Worm (Caenorhabditis elegans) whole organism, L1 larva: ENCODE results near the gene exos-2.
A peak's percentile ranks its signal among the peaks of the same experiment; 100 is the strongest.

Experiments
- C16A3.4 ChIP-seq: fragments of 150-350 bp; optimal IDR thresholded peaks from 2 replicates; lab custom pipeline; 2014; ENCODE audit warnings: missing biosample characterization, missing genetic modification characterization
- aha-1 ChIP-seq: fragments of 150-350 bp; optimal IDR thresholded peaks from 2 replicates; lab custom pipeline; 2014; ENCODE audit warnings: missing biosample characterization, missing genetic modification characterization
- alr-1 ChIP-seq: fragments of 200-800 bp; sonication (Bioruptor generic); optimal IDR thresholded peaks from 2 replicates; lab custom pipeline; 2018; ENCODE audit warnings: borderline replicate concordance, mild to moderate bottlenecking, missing genetic modification characterization, missing compliant biosample characterization
- aly-2 ChIP-seq: fragments of 150-350 bp; optimal IDR thresholded peaks from 2 replicates; lab custom pipeline; 2014; ENCODE audit warnings: missing biosample characterization, missing genetic modification characterization
- blmp-1 ChIP-seq: fragments of 150-350 bp; optimal IDR thresholded peaks from 2 replicates; lab custom pipeline; 2014; ENCODE audit warnings: missing biosample characterization, missing genetic modification characterization
- ceh-63 ChIP-seq: fragments of 200-800 bp; sonication (Bioruptor generic); optimal IDR thresholded peaks from 2 replicates; lab custom pipeline; 2018; ENCODE audit warnings: mild to moderate bottlenecking, missing genetic modification characterization, missing compliant biosample characterization
- ceh-8 ChIP-seq: fragments of 200-800 bp; sonication (Bioruptor generic); optimal IDR thresholded peaks from 2 replicates; lab custom pipeline; 2018; ENCODE audit warnings: mild to moderate bottlenecking, missing genetic modification characterization, moderate library complexity, missing compliant biosample characterization
- ceh-88 ChIP-seq: fragments of 200-800 bp; sonication (Bioruptor generic); IDR thresholded peaks from 2 replicates; pipeline ENCODE4 v1.3.6; 2022; ENCODE audit warnings: missing genetic modification characterization, missing compliant biosample characterization
- dpl-1 ChIP-seq, 3 experiments: fragments of 150-350 bp in 2 of 3; sonication (generic microtip) in 1 of 3; optimal IDR thresholded peaks; 2 replicates each; lab custom pipeline; 2014 to 2017; ENCODE audit warnings: missing biosample characterization in 3 of 3, missing genetic modification characterization in 3 of 3, missing genetic modification reagents in 3 of 3
- dsc-1 ChIP-seq: sonication (generic microtip); optimal IDR thresholded peaks from 2 replicates; lab custom pipeline; 2016; ENCODE audit warnings: mild to moderate bottlenecking, missing genetic modification characterization, missing compliant biosample characterization
- efl-1 ChIP-seq, 4 experiments: fragments of 150-350 bp; optimal IDR thresholded peaks in 3 of 4; peaks in 1 of 4; 1 replicate in 1 of 4; 2 replicates in 3 of 4; lab custom pipeline; 2014; ENCODE audit warnings: missing biosample characterization in 2 of 4, missing genetic modification characterization in 2 of 4, missing genetic modification reagents in 2 of 4
- efl-3 ChIP-seq: fragments of 200-800 bp; sonication (Bioruptor generic); optimal IDR thresholded peaks from 2 replicates; lab custom pipeline; 2018; ENCODE audit warnings: mild to moderate bottlenecking, missing genetic modification characterization, missing compliant biosample characterization
- elt-3 ChIP-seq, 6 experiments: fragments of 150-350 bp in 1 of 6; sonication (generic microtip); optimal IDR thresholded peaks; 2 replicates each; lab custom pipeline; 2017 to 2018; ENCODE audit warnings: missing biosample characterization in 6 of 6, missing genetic modification characterization in 6 of 6, inconsistent platforms in 1 of 6
- fkh-10 ChIP-seq: sonication (generic microtip); optimal IDR thresholded peaks from 2 replicates; lab custom pipeline; 2017; ENCODE audit warnings: missing biosample characterization, missing genetic modification reagents, missing genetic modification characterization
- fkh-4 ChIP-seq: sonication (generic microtip); optimal IDR thresholded peaks from 2 replicates; lab custom pipeline; 2016; ENCODE audit warnings: missing compliant biosample characterization, missing genetic modification characterization, borderline replicate concordance
- fkh-8 ChIP-seq: sonication (generic microtip); optimal IDR thresholded peaks from 2 replicates; lab custom pipeline; 2016; ENCODE audit warnings: mild to moderate bottlenecking, missing genetic modification characterization, missing compliant biosample characterization
- grh-1 ChIP-seq: fragments of 200-800 bp; sonication (Bioruptor generic); IDR thresholded peaks from 2 replicates; pipeline ENCODE4 v1.3.6; 2022; ENCODE audit warnings: missing genetic modification reagents, missing genetic modification characterization, missing compliant biosample characterization
- irx-1 ChIP-seq: sonication (generic microtip); optimal IDR thresholded peaks from 2 replicates; lab custom pipeline; 2016; ENCODE audit warnings: missing genetic modification characterization, missing compliant biosample characterization
- isw-1 ChIP-seq: fragments of 200-800 bp; sonication (Bioruptor generic); IDR thresholded peaks from 2 replicates; pipeline ENCODE4 v1.3.6; 2022; ENCODE audit warnings: missing genetic modification characterization, missing compliant biosample characterization
- lin-13 ChIP-seq: fragments of 150-350 bp; optimal IDR thresholded peaks from 2 replicates; lab custom pipeline; 2014; ENCODE audit warnings: missing biosample characterization, missing genetic modification reagents, missing genetic modification characterization
- lin-14 ChIP-seq: fragments of 200-800 bp; sonication (Bioruptor generic); optimal IDR thresholded peaks from 2 replicates; lab custom pipeline; 2018; ENCODE audit warnings: mild to moderate bottlenecking, missing genetic modification characterization, moderate library complexity, missing compliant biosample characterization
- lin-15B ChIP-seq: fragments of 150-350 bp; sonication (generic microtip); optimal IDR thresholded peaks from 3 replicates; lab custom pipeline; 2014; ENCODE audit warnings: missing biosample characterization, missing genetic modification characterization
- mef-2 ChIP-seq: fragments of 150-350 bp; optimal IDR thresholded peaks from 2 replicates; lab custom pipeline; 2014; ENCODE audit warnings: missing biosample characterization, missing genetic modification characterization
- nhr-12 ChIP-seq: sonication (generic microtip); optimal IDR thresholded peaks from 2 replicates; lab custom pipeline; 2017; ENCODE audit warnings: missing biosample characterization, missing genetic modification characterization
- nhr-19 ChIP-seq: fragments of 200-800 bp; sonication (Bioruptor generic); conservative IDR thresholded peaks from 2 replicates; pipeline ENCODE4 v1.3.6; 2022; ENCODE audit warnings: missing genetic modification characterization, missing compliant biosample characterization
- nhr-20 ChIP-seq: sonication (generic microtip); optimal IDR thresholded peaks from 2 replicates; lab custom pipeline; 2016; ENCODE audit warnings: mild to moderate bottlenecking, missing genetic modification characterization, missing compliant biosample characterization
- nhr-237 ChIP-seq: fragments of 150-350 bp; optimal IDR thresholded peaks from 2 replicates; lab custom pipeline; 2014; ENCODE audit warnings: missing biosample characterization, missing genetic modification characterization
- nhr-47 ChIP-seq: sonication (generic microtip); optimal IDR thresholded peaks from 2 replicates; lab custom pipeline; 2016; ENCODE audit warnings: mild to moderate bottlenecking, missing genetic modification characterization, moderate library complexity, missing compliant biosample characterization
- nhr-76 ChIP-seq: sonication (generic microtip); optimal IDR thresholded peaks from 2 replicates; lab custom pipeline; 2017; ENCODE audit warnings: missing biosample characterization, missing genetic modification characterization
- nhr-77 ChIP-seq: fragments of 150-350 bp; optimal IDR thresholded peaks from 2 replicates; lab custom pipeline; 2014; ENCODE audit warnings: missing biosample characterization, missing genetic modification characterization
- nhr-85 ChIP-seq: sonication (generic microtip); peaks from one replicate; lab custom pipeline; 2016; ENCODE audit warnings: missing genetic modification characterization, inconsistent platforms, missing compliant biosample characterization
- pax-3 ChIP-seq: fragments of 200-800 bp; sonication (Bioruptor generic); optimal IDR thresholded peaks from 2 replicates; lab custom pipeline; 2018; ENCODE audit warnings: mild to moderate bottlenecking, missing genetic modification characterization, moderate library complexity, missing compliant biosample characterization
- pqm-1 ChIP-seq: sonication (generic microtip); optimal IDR thresholded peaks from 3 replicates; lab custom pipeline; 2017; ENCODE audit warnings: missing biosample characterization, missing genetic modification characterization
- skn-1 ChIP-seq: fragments of 150-350 bp; optimal IDR thresholded peaks from 2 replicates; lab custom pipeline; 2014; ENCODE audit warnings: missing biosample characterization, missing genetic modification characterization
- snu-23 ChIP-seq: sonication (generic microtip); optimal IDR thresholded peaks from 2 replicates; lab custom pipeline; 2016; ENCODE audit warnings: missing genetic modification characterization, missing compliant biosample characterization
- sup-37 ChIP-seq: fragments of 200-800 bp; sonication (Bioruptor generic); optimal IDR thresholded peaks from 2 replicates; lab custom pipeline; 2018; ENCODE audit warnings: mild to moderate bottlenecking, missing genetic modification characterization, missing compliant biosample characterization
- tbx-2 ChIP-seq: sonication (generic microtip); optimal IDR thresholded peaks from 2 replicates; lab custom pipeline; 2016; ENCODE audit warnings: missing genetic modification characterization, missing compliant biosample characterization
- unc-30 ChIP-seq: sonication (generic microtip); optimal IDR thresholded peaks from 2 replicates; lab custom pipeline; 2017; ENCODE audit warnings: missing biosample characterization, missing genetic modification characterization
- unc-62 ChIP-seq: fragments of 150-350 bp; optimal IDR thresholded peaks from 2 replicates; lab custom pipeline; 2014; ENCODE audit warnings: missing biosample characterization, missing genetic modification reagents, missing genetic modification characterization
- vab-15 ChIP-seq: sonication (generic microtip); optimal IDR thresholded peaks from 2 replicates; lab custom pipeline; 2017; ENCODE audit warnings: missing genotype, mild to moderate bottlenecking, missing genetic modification characterization, missing compliant biosample characterization
- zag-1 ChIP-seq: fragments of 150-350 bp; optimal IDR thresholded peaks from 2 replicates; lab custom pipeline; 2014; ENCODE audit warnings: missing biosample characterization, missing genetic modification characterization
- zip-4 ChIP-seq: fragments of 200-800 bp; sonication (Bioruptor generic); optimal IDR thresholded peaks from 2 replicates; lab custom pipeline; 2018; ENCODE audit warnings: mild to moderate bottlenecking, missing genetic modification characterization, moderate library complexity, missing compliant biosample characterization
- ztf-11 ChIP-seq, 2 experiments: sonication (generic microtip); optimal IDR thresholded peaks; 2 replicates each; lab custom pipeline; 2016 to 2017; ENCODE audit warnings: missing genetic modification characterization in 2 of 2, missing biosample characterization in 1 of 2, missing compliant biosample characterization in 1 of 2
- ztf-4 ChIP-seq: fragments of 150-350 bp; optimal IDR thresholded peaks from 2 replicates; lab custom pipeline; 2014; ENCODE audit warnings: missing biosample characterization, missing genetic modification characterization

Gene exos-2

DNA sequence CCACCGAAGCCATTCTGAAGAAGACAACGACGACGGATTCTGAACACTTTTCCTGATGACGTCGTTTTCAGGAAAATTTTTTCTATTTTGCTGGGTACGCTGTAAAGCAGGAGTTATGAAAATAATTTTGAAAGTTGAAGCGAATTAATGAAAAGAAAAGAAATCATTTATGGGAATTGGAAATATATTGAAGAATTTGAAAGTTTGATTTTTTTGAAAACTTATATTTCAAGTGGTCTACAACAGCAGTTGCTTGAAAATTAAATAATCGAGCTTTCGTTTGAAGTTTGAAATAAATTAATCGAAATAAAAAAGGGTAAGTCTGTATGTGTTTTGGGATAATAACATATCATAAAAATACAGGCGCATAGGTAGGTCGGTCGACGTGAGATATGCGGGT is 31.3 kb upstream of the exos-2 start, which contains the start of gene shl-1:
Gene shl-1 (minus strand): TSS at position 101 of the 400 bp plus-strand sequence.
- TF ChIP-seq C16A3.4 = no peak
- TF ChIP-seq nhr-85 (tag; lab: Kevin White, UChicago) = no peak
- no peak for TF ChIP-seq nhr-77 (tag; lab: Kevin White, UChicago)
- TF ChIP-seq fkh-10 (GFP tag; lab: Kevin White, UChicago) = no peak
- no peak for TF ChIP-seq fkh-8 (tag; lab: Kevin White, UChicago)
- no peak for TF ChIP-seq blmp-1 (tag; lab: Kevin White, UChicago)
- TF ChIP-seq nhr-76 (tag; lab: Kevin White, UChicago) = no peak
- no peak for TF ChIP-seq aly-2 (tag; lab: Kevin White, UChicago)
- no peak for TF ChIP-seq nhr-12 (tag; lab: Kevin White, UChicago)
- no peak for TF ChIP-seq zag-1 (tag; lab: Kevin White, UChicago)

DNA sequence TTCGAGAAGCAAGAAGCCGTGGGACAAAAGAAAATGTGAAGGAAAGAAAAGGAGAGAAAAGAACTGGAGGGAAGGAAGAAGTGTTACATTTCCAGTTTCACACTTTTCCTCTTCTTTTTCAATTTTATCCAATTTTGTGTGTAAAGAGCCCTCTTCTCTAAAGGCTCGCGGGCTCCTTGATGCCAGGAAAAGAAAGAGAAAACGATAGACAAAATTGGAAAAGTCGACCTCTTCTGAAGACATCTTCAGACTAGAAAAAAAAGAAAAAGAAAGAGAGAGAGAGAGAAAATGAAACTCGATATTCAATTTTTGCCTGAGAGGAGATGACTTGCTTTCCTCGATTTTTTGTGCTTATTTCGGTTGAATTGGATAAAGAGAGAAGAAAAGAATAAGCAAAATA is 30.3 kb upstream of the exos-2 start:
- TF ChIP-seq ztf-4 (tag; lab: Kevin White, UChicago) = no peak
- peak; percentile 81 for TF ChIP-seq fkh-10 (GFP tag; lab: Kevin White, UChicago)
- peak; percentile 54 for TF ChIP-seq lin-14 (GFP tag; lab: Kevin White, UChicago)

DNA sequence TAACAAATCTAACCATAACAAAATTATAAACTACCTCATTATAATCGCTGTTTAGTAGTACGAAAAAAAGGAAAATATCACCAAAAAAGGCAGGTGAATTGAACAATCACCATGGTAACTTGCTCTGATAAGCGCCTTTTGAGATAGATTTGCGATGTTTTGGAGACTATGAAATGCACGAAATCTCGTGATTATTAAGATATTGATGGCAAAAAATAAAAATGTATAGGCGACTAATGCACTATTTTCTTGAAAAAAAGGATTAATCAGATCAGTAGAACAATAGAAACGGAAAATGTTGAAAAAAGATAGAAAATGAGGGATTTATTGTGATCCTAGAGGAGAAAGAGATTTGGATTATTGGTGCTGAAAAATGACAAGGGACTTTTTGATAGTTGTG is 26.7 kb upstream of the exos-2 start:
- no peak for TF ChIP-seq fkh-4
- no peak for TF ChIP-seq alr-1 (tag; lab: Kevin White, UChicago)
- no peak for TF ChIP-seq ztf-4 (tag; lab: Kevin White, UChicago)
- no peak for TF ChIP-seq grh-1
- no peak for TF ChIP-seq ceh-8 (GFP tag; lab: Kevin White, UChicago)
- no peak for TF ChIP-seq nhr-20
- TF ChIP-seq isw-1 = no peak
- peak; percentile 47 for TF ChIP-seq pax-3 (tag; lab: Kevin White, UChicago)
- TF ChIP-seq dsc-1 (tag; lab: Kevin White, UChicago) = peak; percentile 80
- peak; percentile 68 for TF ChIP-seq fkh-8 (tag; lab: Kevin White, UChicago)
- TF ChIP-seq nhr-12 (tag; lab: Kevin White, UChicago) = no peak
- TF ChIP-seq lin-13 (GFP tag; lab: Kevin White, UChicago) = no peak
- TF ChIP-seq mef-2 (tag; lab: Kevin White, UChicago) = no peak
- TF ChIP-seq ztf-11 (tag; optimal IDR thresholded peaks at IDR 0.05; lab: Kevin White, UChicago) = no peak
- no peak for TF ChIP-seq fkh-10 (GFP tag; lab: Kevin White, UChicago)
- TF ChIP-seq, all 84 proteins: peak for 3

DNA sequence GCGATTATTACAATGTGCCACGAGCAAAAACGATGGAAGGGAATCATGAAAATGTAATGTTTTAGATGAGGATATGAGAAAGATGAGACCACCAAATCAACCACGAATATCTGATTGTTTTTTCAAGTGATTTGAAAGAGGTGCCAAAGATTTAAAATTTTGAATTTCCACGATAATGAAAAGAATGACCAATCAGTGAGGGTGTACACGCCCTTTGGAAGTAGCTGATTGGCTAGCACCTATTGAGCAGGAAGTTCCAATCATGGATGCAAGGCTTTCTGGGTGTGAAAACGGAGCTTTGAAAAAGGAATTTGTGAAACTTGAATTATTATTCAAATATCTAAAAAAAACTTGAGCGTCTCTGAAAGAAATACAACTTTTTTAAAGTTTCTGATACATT is 23.7 kb upstream of the exos-2 start:
- no peak for TF ChIP-seq lin-15B (tag; lab: Kevin White, UChicago)
- TF ChIP-seq unc-30 (tag; lab: Kevin White, UChicago) = no peak
- TF ChIP-seq ceh-88 (GFP tag; lab: Robert Waterston, UW) = no peak
- no peak for TF ChIP-seq lin-13 (GFP tag; lab: Kevin White, UChicago)
- no peak for TF ChIP-seq pqm-1 (tag; lab: Kevin White, UChicago)
- no peak for TF ChIP-seq nhr-47 (tag; lab: Kevin White, UChicago)
- TF ChIP-seq irx-1 (tag; lab: Kevin White, UChicago) = no peak
- no peak for TF ChIP-seq aha-1 (tag; lab: Kevin White, UChicago)
- no peak for TF ChIP-seq elt-3 (tag; optimal IDR thresholded peaks at IDR 0.05; lab: Kevin White, UChicago)
- no peak for TF ChIP-seq snu-23 (GFP tag; lab: Kevin White, UChicago)
- TF ChIP-seq nhr-237 (tag; lab: Kevin White, UChicago) = no peak
- TF ChIP-seq unc-62 (GFP tag; lab: Kevin White, UChicago) = no peak
- TF ChIP-seq, all 84 proteins: peak for 0

DNA sequence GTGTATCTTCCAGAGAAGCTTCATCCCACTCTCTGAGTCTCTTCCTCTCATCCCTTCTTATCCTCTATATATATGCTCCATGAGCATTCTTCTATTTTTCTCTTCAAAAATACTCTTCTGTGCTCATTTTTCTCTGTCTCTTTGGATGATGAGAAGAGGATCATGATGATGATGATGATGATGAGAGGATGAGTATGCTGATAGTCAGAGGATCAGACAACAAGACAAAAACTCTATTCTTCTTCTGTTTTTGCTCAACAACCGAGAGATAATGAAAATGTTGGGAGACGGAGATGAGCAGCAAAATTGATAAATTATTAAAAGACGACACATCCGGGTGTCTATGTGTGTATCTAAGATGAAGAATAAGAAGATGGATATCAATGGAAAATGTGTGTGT is 21.9 kb upstream of the exos-2 start:
- TF ChIP-seq ztf-11 (tag; optimal IDR thresholded peaks at IDR 0.05; lab: Kevin White, UChicago) (no peak), vab-15 (tag; lab: Kevin White, UChicago) (no peak), efl-1 (optimal IDR thresholded peaks at IDR 0.05; lab: Kevin White, UChicago) (peak; percentile 44 to 49), efl-1 (GFP tag; optimal IDR thresholded peaks at IDR 0.05 in 1 of 2; lab: Kevin White, UChicago) (peak; percentile 13 to 20), nhr-77 (tag; lab: Kevin White, UChicago) (no peak), skn-1 (peak; percentile 42), unc-62 (GFP tag; lab: Kevin White, UChicago) (no peak), sup-37 (GFP tag; lab: Kevin White, UChicago) (no peak), fkh-10 (GFP tag; lab: Kevin White, UChicago) (peak; percentile 48), zip-4 (GFP tag; lab: Kevin White, UChicago) (no peak), ceh-63 (GFP tag; lab: Kevin White, UChicago) (no peak), nhr-20 (peak; percentile 42), efl-3 (GFP tag; lab: Kevin White, UChicago) (no peak), aha-1 (tag; lab: Kevin White, UChicago) (no peak), dpl-1 (GFP tag; optimal IDR thresholded peaks at IDR 0.05; lab: Kevin White, UChicago) (peak in 2 of 3 experiments; percentile 14 to 26), tbx-2 (tag; lab: Kevin White, UChicago) (peak; percentile 47), zag-1 (tag; lab: Kevin White, UChicago) (no peak), nhr-19 (GFP tag; lab: Robert Waterston, UW) (peak; percentile 47), nhr-47 (tag; lab: Kevin White, UChicago) (peak; percentile 51)
